Worm (Caenorhabditis elegans): ENCODE measurements around the gene R05G6.3.

R05G6.3 gene

ce11 chrIV:7508850-7509249, 7.5 kb upstream of the R05G6.3 start (continued):
- TF ChIP-seq lsl-1 (GFP tag; optimal IDR thresholded peaks at IDR 0.05) (peak; percentile 79), efl-1 (GFP tag; optimal IDR thresholded peaks at IDR 0.05) (peak; percentile 51), ZK185.1 (tag; optimal IDR thresholded peaks at IDR 0.05; ENCODE audit: poor library complexity, severe bottlenecking) (no peak)

ce11 chrIV:7510829-7511228, 5.5 kb upstream of the R05G6.3 start:
- TF ChIP-seq nfyb-1 (GFP tag; IDR thresholded peaks at IDR 0.05), result peak; percentile 97
- TF ChIP-seq egrh-3 (GFP tag; IDR thresholded peaks at IDR 0.05), result no peak
- TF ChIP-seq Y53F4B.3 (GFP tag; IDR thresholded peaks at IDR 0.05), result no peak
- no peak for TF ChIP-seq F33H1.4 (GFP tag; IDR thresholded peaks at IDR 0.05)
- no peak for TF ChIP-seq dpff-1 (tag; optimal IDR thresholded peaks at IDR 0.05)
- 0 out of 2 replicates have a peak, but pooled peaks have one; percentile 80 for TF ChIP-seq nfya-2 (GFP tag; IDR thresholded peaks at IDR 0.05)
- peak; percentile 18 for TF ChIP-seq efl-1 (GFP tag; optimal IDR thresholded peaks at IDR 0.05)
- TF ChIP-seq F57C9.4 (tag; optimal IDR thresholded peaks at IDR 0.05), result no peak
- TF ChIP-seq repo-1 (tag; optimal IDR thresholded peaks at IDR 0.05), result no peak
- TF ChIP-seq ztf-26 (tag; optimal IDR thresholded peaks at IDR 0.05), result no peak
- no peak for TF ChIP-seq mxl-1 (tag; optimal IDR thresholded peaks at IDR 0.05)
- TF ChIP-seq F52B5.7 (tag; optimal IDR thresholded peaks at IDR 0.05), result no peak
- TF ChIP-seq lsy-27 (tag; optimal IDR thresholded peaks at IDR 0.05; ENCODE audit: borderline replicate concordance, insufficient read depth), result no peak
- no peak for TF ChIP-seq ztf-18 (tag; optimal IDR thresholded peaks at IDR 0.05)
- peak; percentile 14 for TF ChIP-seq snpc-3.4 (tag; optimal IDR thresholded peaks at IDR 0.05)
- no peak for TF ChIP-seq bed-2 (GFP tag; IDR thresholded peaks at IDR 0.05)
- TF ChIP-seq ceh-40 (GFP tag; IDR thresholded peaks at IDR 0.05), result no peak
- TF ChIP-seq him-1 (tag; optimal IDR thresholded peaks at IDR 0.05), result no peak
- no peak for TF ChIP-seq hlh-12 (tag; optimal IDR thresholded peaks at IDR 0.05)
- TF ChIP-seq tbp1 (GFP tag; optimal IDR thresholded peaks at IDR 0.05), result no peak
- TF ChIP-seq snpc-1.3 (tag; optimal IDR thresholded peaks at IDR 0.05; ENCODE audit: insufficient read depth), result peak; percentile 4
- TF ChIP-seq ceh-91 (GFP tag; IDR thresholded peaks at IDR 0.05), result no peak
- TF ChIP-seq T07F8.4 (tag; optimal IDR thresholded peaks at IDR 0.05), result no peak
- TF ChIP-seq ccch-3 (GFP tag; optimal IDR thresholded peaks at IDR 0.05), result no peak
- no peak for TF ChIP-seq mcd-1 (GFP tag; IDR thresholded peaks at IDR 0.05)
- no peak for TF ChIP-seq ekl-4 (GFP tag; IDR thresholded peaks at IDR 0.05)

ce11 chrIV:7512617-7513233, 3.6 kb upstream of the R05G6.3 start, which contains the start of the genes plc-4 and R05G6.4:
plc-4 (minus strand) TSS chrIV:7512667.
R05G6.4 (plus strand) TSS chrIV:7513233.
- TF ChIP-seq rcor-1 (GFP tag; IDR thresholded peaks at IDR 0.05), result no peak
- TF ChIP-seq lin-35 (GFP tag; optimal IDR thresholded peaks at IDR 0.05), result no peak
- TF ChIP-seq repo-1 (tag; optimal IDR thresholded peaks at IDR 0.05), result no peak
- peak; percentile 94 for TF ChIP-seq attf-3 (GFP tag; conservative IDR thresholded peaks at IDR 0.05)
- no peak for TF ChIP-seq zfh-2 (GFP tag; conservative IDR thresholded peaks at IDR 0.05)
- peak; percentile 7 for TF ChIP-seq attf-5 (GFP tag; optimal IDR thresholded peaks at IDR 0.05)

- TF ChIP-seq tlf-1 (GFP tag; optimal IDR thresholded peaks at IDR 0.05) (no peak), hmg-1.2 (GFP tag; IDR thresholded peaks at IDR 0.05) (no peak), ztf-26 (tag; optimal IDR thresholded peaks at IDR 0.05) (no peak), B0261.1 (tag; optimal IDR thresholded peaks at IDR 0.05) (no peak), somi-1 (GFP tag; optimal IDR thresholded peaks at IDR 0.05) (no peak), egrh-3 (GFP tag; IDR thresholded peaks at IDR 0.05) (no peak), ceh-40 (GFP tag; IDR thresholded peaks at IDR 0.05) (no peak)
These were observed 3.9 kb downstream of the R05G6.3 start for ce11 chrIV:7520258-7520657.
